Fruit fly (Drosophila melanogaster): ENCODE data around the gene CG42724.

CG42724 gene

dm6 chr3R:6353624-6354352, 14.3 kb downstream of the CG42724 start (continued):
- TF ChIP-seq CrebB (tag; optimal IDR thresholded peaks at IDR 0.05) (no peak), odd (GFP tag; optimal IDR thresholded peaks at IDR 0.05) (peak; percentile 80), tio (GFP tag; optimal IDR thresholded peaks at IDR 0.05) (peak; percentile 82), CTCF (GFP tag; optimal IDR thresholded peaks at IDR 0.05) (no peak), CG11560 (tag; IDR thresholded peaks at IDR 0.05) (no peak), ATbp (GFP tag; optimal IDR thresholded peaks at IDR 0.05) (peak; percentile 72), CG17385 (GFP tag; optimal IDR thresholded peaks at IDR 0.05) (peak; percentile 79), tna (GFP tag; IDR thresholded peaks at IDR 0.05; ENCODE audit: partially characterized antibody) (no peak), Dip3 (GFP tag; optimal IDR thresholded peaks at IDR 0.05) (peak; percentile 57), toy (GFP tag; IDR thresholded peaks at IDR 0.05) (no peak), klu (GFP tag; IDR thresholded peaks at IDR 0.05) (peak; percentile 53; the same call in 1 of the 2 replicates), CG13123 (GFP tag; optimal IDR thresholded peaks at IDR 0.05) (peak; percentile 42), CG17361 (GFP tag; IDR thresholded peaks at IDR 0.05) (no peak; the same call in 1 of the 3 replicates), Drgx (GFP tag; IDR thresholded peaks at IDR 0.05) (peak; percentile 74), Dek (tag; optimal IDR thresholded peaks at IDR 0.05) (no peak), Oaz (GFP tag; IDR thresholded peaks at IDR 0.05) (no peak), hkb (optimal IDR thresholded peaks at IDR 0.05) (no peak), hkb (GFP tag; IDR thresholded peaks at IDR 0.05) (peak; percentile 67), cg (GFP tag; optimal IDR thresholded peaks at IDR 0.05) (peak; percentile 29), sim (GFP tag; IDR thresholded peaks at IDR 0.05) (peak; percentile 58; the same call in 1 of the 2 replicates), Dll (GFP tag; IDR thresholded peaks at IDR 0.05; ENCODE audit: partially characterized antibody) (0 out of 4 replicates have a peak, but pooled peaks have one; percentile 24), Stat92E (GFP tag; optimal IDR thresholded peaks at IDR 0.05) (peak in 1 of 3 experiments; percentile 9), CG13624 (GFP tag; optimal IDR thresholded peaks at IDR 0.05) (peak; percentile 61), CG31224 (GFP tag; IDR thresholded peaks at IDR 0.05) (no peak), CG8924 (tag; optimal IDR thresholded peaks at IDR 0.05) (no peak), seq (GFP tag; IDR thresholded peaks at IDR 0.05) (peak; percentile 62; the same call in 1 of the 2 replicates), CG18619 (GFP tag; optimal IDR thresholded peaks at IDR 0.05) (peak; percentile 80), PHDP (tag; optimal IDR thresholded peaks at IDR 0.05) (peak; percentile 89), Poxn (GFP tag; IDR thresholded peaks at IDR 0.05) (no peak), ssp (GFP tag; IDR thresholded peaks at IDR 0.05) (no peak; the same call in 1 of the 2 replicates), Asciz (GFP tag; optimal IDR thresholded peaks at IDR 0.05) (peak; percentile 64), sc (optimal IDR thresholded peaks at IDR 0.05) (no peak), sc (GFP tag; optimal IDR thresholded peaks at IDR 0.05) (peak; percentile 82), CG10565 (GFP tag; optimal IDR thresholded peaks at IDR 0.05) (no peak), CG17612 (GFP tag; IDR thresholded peaks at IDR 0.05) (no peak), CG12219 (GFP tag; optimal IDR thresholded peaks at IDR 0.05) (peak; percentile 74), Usf (GFP tag; optimal IDR thresholded peaks at IDR 0.05) (peak; percentile 16), CG2120 (GFP tag; optimal IDR thresholded peaks at IDR 0.05) (peak; percentile 81), CG10321 (GFP tag; IDR thresholded peaks at IDR 0.05) (no peak), CG18262 (tag; optimal IDR thresholded peaks at IDR 0.05) (peak; percentile 92), sqz (GFP tag; optimal IDR thresholded peaks at IDR 0.05) (no peak), Trl (optimal IDR thresholded peaks at IDR 0.05) (peak; percentile 1 to 52), Trl (GFP tag; optimal IDR thresholded peaks at IDR 0.05) (peak; percentile 36), CG3281 (GFP tag; optimal IDR thresholded peaks at IDR 0.05) (no peak), ro (GFP tag; IDR thresholded peaks at IDR 0.05) (peak; percentile 25; the same call in 1 of the 2 replicates), pros (GFP tag; optimal IDR thresholded peaks at IDR 0.05) (no peak), CG4707 (GFP tag; optimal IDR thresholded peaks at IDR 0.05) (peak; percentile 39), slp2 (GFP tag; optimal IDR thresholded peaks at IDR 0.05) (peak; percentile 48), Elba2 (GFP tag; optimal IDR thresholded peaks at IDR 0.05) (no peak), CG3065 (GFP tag; optimal IDR thresholded peaks at IDR 0.05) (peak; percentile 24), CG5180 (GFP tag; optimal IDR thresholded peaks at IDR 0.05) (peak; percentile 71)
